Worm (Caenorhabditis elegans) whole organism, L4 larva: ENCODE measurements around the gene C08D8.1.

Experiments used
- F10B5.3 ChIP-seq: sonication (generic microtip); optimal IDR thresholded peaks from 2 replicates; lab custom pipeline; 2016; ENCODE audit warnings: mild to moderate bottlenecking, missing genetic modification characterization, missing compliant biosample characterization
- F26F4.8 ChIP-seq: fragments of 200-800 bp; sonication (Bioruptor generic); conservative IDR thresholded peaks from 2 replicates; pipeline ENCODE4 v1.3.6; 2022; ENCODE audit warnings: missing genetic modification characterization, missing compliant biosample characterization
- F44E2.7 ChIP-seq: fragments of 200-800 bp; sonication (Bioruptor generic); IDR thresholded peaks from 2 replicates; pipeline ENCODE4 v2.1.2; 2022; ENCODE audit warnings: missing genetic modification characterization, missing compliant biosample characterization
- F49E8.2 ChIP-seq: sonication (generic microtip); optimal IDR thresholded peaks from 2 replicates; lab custom pipeline; 2016; ENCODE audit warnings: missing compliant biosample characterization, mild to moderate bottlenecking, missing genetic modification characterization, borderline replicate concordance
- T20F7.1 ChIP-seq: fragments of 200-800 bp; sonication (Bioruptor generic); optimal IDR thresholded peaks from 2 replicates; lab custom pipeline; 2018; ENCODE audit warnings: mild to moderate bottlenecking, missing genetic modification characterization, missing compliant biosample characterization
- T26A8.4 ChIP-seq: fragments of 200-800 bp; sonication (Bioruptor generic); IDR thresholded peaks from 2 replicates; pipeline ENCODE4 v1.3.6; 2022; ENCODE audit warnings: missing genetic modification characterization, missing compliant biosample characterization
- Y105C5A.15 ChIP-seq: fragments of 200-800 bp; sonication (Bioruptor generic); IDR thresholded peaks from 2 replicates; pipeline ENCODE4 v1.3.6; 2022; ENCODE audit warnings: missing genetic modification characterization, missing compliant biosample characterization
- ZK337.2 ChIP-seq: fragments of 200-800 bp; sonication (Bioruptor generic); IDR thresholded peaks from 2 replicates; pipeline ENCODE4 v1.3.6; 2022; ENCODE audit warnings: missing genetic modification reagents, missing genetic modification characterization, missing compliant biosample characterization
- aly-2 ChIP-seq: sonication (generic microtip); optimal IDR thresholded peaks from 2 replicates; lab custom pipeline; 2018; ENCODE audit warnings: missing biosample characterization, missing genetic modification characterization
- ama-1 ChIP-seq: fragments of 150-350 bp; optimal IDR thresholded peaks from 2 replicates; lab custom pipeline; 2014; ENCODE audit warnings: inconsistent platforms, mixed read lengths
- arid-1 ChIP-seq: fragments of 200-800 bp; sonication (Bioruptor generic); conservative IDR thresholded peaks from 2 replicates; pipeline ENCODE4 v1.3.6; 2022; ENCODE audit warnings: missing genetic modification reagents, missing genetic modification characterization, missing compliant biosample characterization
- ceh-32 ChIP-seq: sonication (generic microtip); optimal IDR thresholded peaks from 2 replicates; lab custom pipeline; 2016; ENCODE audit warnings: mild to moderate bottlenecking, missing genetic modification characterization, missing compliant biosample characterization; ENCODE audit not compliant: poor library complexity
- ceh-44 ChIP-seq: fragments of 200-800 bp; sonication (Bioruptor generic); IDR thresholded peaks from 2 replicates; pipeline ENCODE4 v1.3.6; 2022; ENCODE audit warnings: missing genetic modification reagents, missing genetic modification characterization, missing compliant biosample characterization
- ceh-62 ChIP-seq: sonication (generic microtip); optimal IDR thresholded peaks from 2 replicates; lab custom pipeline; 2017; ENCODE audit warnings: missing biosample characterization, missing genetic modification characterization
- ces-1 ChIP-seq: fragments of 150-350 bp; sonication (generic microtip); optimal IDR thresholded peaks from 4 replicates; lab custom pipeline; 2014; ENCODE audit warnings: missing biosample characterization, missing genetic modification reagents, missing genetic modification characterization
- ctbp-1 ChIP-seq: fragments of 200-800 bp; sonication (Bioruptor generic); IDR thresholded peaks from 2 replicates; pipeline ENCODE4 v1.3.6; 2022; ENCODE audit warnings: missing genetic modification reagents, missing genetic modification characterization, missing compliant biosample characterization
- daf-16 ChIP-seq, 3 experiments: sonication (generic microtip); optimal IDR thresholded peaks; 2 replicates each; lab custom pipeline; 2016 to 2017; ENCODE audit warnings: missing genetic modification characterization in 3 of 3, missing genetic modification reagents in 3 of 3, mild to moderate bottlenecking in 2 of 3, missing compliant biosample characterization in 2 of 3, missing biosample characterization in 1 of 3, moderate library complexity in 1 of 3
- daf-19 ChIP-seq: fragments of 200-800 bp; sonication (Bioruptor generic); conservative IDR thresholded peaks from 2 replicates; pipeline ENCODE4 v1.3.6; 2022; ENCODE audit warnings: missing genetic modification characterization, missing compliant biosample characterization
- dmd-6 ChIP-seq: fragments of 200-800 bp; sonication (Bioruptor generic); IDR thresholded peaks from 2 replicates; pipeline ENCODE4 v1.3.6; 2022; ENCODE audit warnings: missing genetic modification reagents, missing genetic modification characterization, missing compliant biosample characterization
- dmd-8 ChIP-seq: fragments of 200-800 bp; sonication (Bioruptor generic); IDR thresholded peaks from 2 replicates; pipeline ENCODE4 v1.3.6; 2022; ENCODE audit warnings: missing genetic modification characterization, missing compliant biosample characterization
- dve-1 ChIP-seq: sonication (generic microtip); optimal IDR thresholded peaks from 2 replicates; lab custom pipeline; 2017; ENCODE audit warnings: antibody characterized with exemption, mild to moderate bottlenecking, missing genetic modification characterization, missing compliant biosample characterization; ENCODE audit not compliant: insufficient read depth
- egl-43 ChIP-seq: fragments of 200-800 bp; sonication (Bioruptor generic); IDR thresholded peaks from 2 replicates; pipeline ENCODE4 v1.3.6; 2022; ENCODE audit warnings: missing genetic modification reagents, missing genetic modification characterization, missing compliant biosample characterization
- hmg-1.1 ChIP-seq: fragments of 200-800 bp; sonication (Bioruptor generic); IDR thresholded peaks from 2 replicates; pipeline ENCODE4 v1.3.6; 2022; ENCODE audit warnings: missing genetic modification reagents, missing genetic modification characterization, missing compliant biosample characterization
- lim-7 ChIP-seq: fragments of 200-800 bp; sonication (Bioruptor generic); IDR thresholded peaks from 2 replicates; pipeline ENCODE4 v1.3.6; 2022; ENCODE audit warnings: missing genetic modification characterization, missing compliant biosample characterization
- lin-38 ChIP-seq: fragments of 200-800 bp; sonication (Bioruptor generic); IDR thresholded peaks from 2 replicates; pipeline ENCODE4 v1.3.6; 2022; ENCODE audit warnings: missing genetic modification reagents, missing genetic modification characterization, missing compliant biosample characterization
- lir-3 ChIP-seq: sonication (generic microtip); optimal IDR thresholded peaks from 2 replicates; lab custom pipeline; 2016; ENCODE audit warnings: mild to moderate bottlenecking, missing genetic modification characterization, missing compliant biosample characterization
- madf-5 ChIP-seq, 2 experiments: fragments of 200-800 bp; sonication (Bioruptor generic); IDR thresholded peaks; 2 replicates each; pipeline ENCODE4 v1.3.6; 2022; ENCODE audit warnings: missing compliant biosample characterization in 2 of 2, missing genetic modification characterization in 2 of 2
- madf-9 ChIP-seq: fragments of 200-800 bp; sonication (Bioruptor generic); conservative IDR thresholded peaks from 2 replicates; pipeline ENCODE4 v1.3.6; 2022; ENCODE audit warnings: missing genetic modification reagents, missing genetic modification characterization, missing compliant biosample characterization
- mxl-3 ChIP-seq: fragments of 200-800 bp; sonication (Bioruptor generic); optimal IDR thresholded peaks from 2 replicates; lab custom pipeline; 2018; ENCODE audit warnings: mild to moderate bottlenecking, missing genetic modification characterization, missing compliant biosample characterization
- nhr-102 ChIP-seq: sonication (generic microtip); optimal IDR thresholded peaks from 2 replicates; lab custom pipeline; 2016; ENCODE audit warnings: mild to moderate bottlenecking, missing genetic modification characterization, moderate library complexity, missing compliant biosample characterization
- nhr-111 ChIP-seq: fragments of 200-800 bp; sonication (Bioruptor generic); optimal IDR thresholded peaks from 2 replicates; lab custom pipeline; 2018; ENCODE audit warnings: mild to moderate bottlenecking, missing genetic modification characterization, missing compliant biosample characterization
- nhr-237 ChIP-seq: sonication (generic microtip); optimal IDR thresholded peaks from 2 replicates; lab custom pipeline; 2017; ENCODE audit warnings: missing biosample characterization, missing genetic modification characterization
- nhr-77 ChIP-seq: fragments of 150-350 bp; optimal IDR thresholded peaks from 2 replicates; lab custom pipeline; 2014; ENCODE audit warnings: missing biosample characterization, missing genetic modification characterization
- pha-4 ChIP-seq, 2 experiments: fragments of 150-350 bp in 1 of 2; fragments of 200-800 bp in 1 of 2; sonication (Bioruptor generic) in 1 of 2; IDR thresholded peaks in 1 of 2; optimal IDR thresholded peaks in 1 of 2; 2 replicates each; pipeline versions ENCODE4 v1.3.6 to Lab custom; 2014 to 2022; ENCODE audit warnings: missing genetic modification characterization in 2 of 2, missing genetic modification reagents in 2 of 2, missing biosample characterization in 1 of 2, missing compliant biosample characterization in 1 of 2
- pqm-1 ChIP-seq: sonication (generic microtip); optimal IDR thresholded peaks from 2 replicates; lab custom pipeline; 2017; ENCODE audit warnings: missing biosample characterization, missing genetic modification characterization
- rbr-2 ChIP-seq: sonication (generic microtip); optimal IDR thresholded peaks from 2 replicates; lab custom pipeline; 2016; ENCODE audit warnings: missing genotype, missing genetic modification characterization, missing compliant biosample characterization
- skn-1 ChIP-seq: fragments of 150-350 bp; optimal IDR thresholded peaks from 2 replicates; lab custom pipeline; 2014; ENCODE audit warnings: missing biosample characterization, missing genetic modification characterization
- spr-3 ChIP-seq: fragments of 200-800 bp; sonication (Bioruptor generic); optimal IDR thresholded peaks from 2 replicates; lab custom pipeline; 2018; ENCODE audit warnings: mild to moderate bottlenecking, missing genetic modification characterization, missing compliant biosample characterization
- tra-1 ChIP-seq: fragments of 200-800 bp; sonication (Bioruptor generic); IDR thresholded peaks from 2 replicates; pipeline ENCODE4 v1.3.6; 2022; ENCODE audit warnings: missing genetic modification reagents, missing genetic modification characterization, missing compliant biosample characterization
- unc-62 ChIP-seq, 3 experiments: fragments of 150-350 bp in 1 of 3; sonication (generic microtip); optimal IDR thresholded peaks in 2 of 3; peaks in 1 of 3; 1 replicate in 1 of 3; 2 replicates in 2 of 3; lab custom pipeline; 2014 to 2017; ENCODE audit warnings: missing biosample characterization in 3 of 3, missing genetic modification characterization in 3 of 3, missing genetic modification reagents in 3 of 3, missing genotype in 1 of 3
- zip-11 ChIP-seq: fragments of 200-800 bp; sonication (Bioruptor generic); IDR thresholded peaks from 2 replicates; pipeline ENCODE4 v1.3.6; 2022; ENCODE audit warnings: missing genetic modification characterization, missing compliant biosample characterization
- zip-2 ChIP-seq: fragments of 150-350 bp; optimal IDR thresholded peaks from 2 replicates; lab custom pipeline; 2014; ENCODE audit warnings: missing biosample characterization, missing genetic modification characterization
- ztf-11 ChIP-seq: fragments of 150-350 bp; optimal IDR thresholded peaks from 2 replicates; lab custom pipeline; 2014; ENCODE audit warnings: missing biosample characterization, missing genetic modification characterization

C08D8.1 gene

DNA sequence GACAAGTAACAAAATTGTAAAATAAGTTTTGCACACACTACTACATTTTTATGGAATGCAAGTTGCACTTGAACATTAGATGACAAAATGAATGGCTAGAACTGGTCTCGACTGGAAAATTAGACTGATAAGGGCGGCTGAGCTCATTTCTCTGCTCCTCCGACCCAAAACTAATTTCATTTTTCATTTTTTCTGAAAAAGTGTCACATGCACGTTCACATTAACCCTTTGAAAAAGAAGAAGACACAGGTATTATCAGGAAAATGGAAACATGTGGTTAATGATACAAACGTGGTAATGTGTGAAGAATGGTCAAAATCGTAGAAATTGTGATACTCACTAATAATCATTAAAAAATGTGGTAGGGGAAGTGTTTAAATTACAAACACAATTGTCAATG lies 38.5 kb upstream of the C08D8.1 start (continued):
- TF ChIP-seq ces-1 (GFP tag; lab: Kevin White, UChicago): no peak

- TF ChIP-seq dmd-6 (GFP tag; lab: Robert Waterston, UW): peak; percentile 72
- no peak for TF ChIP-seq aly-2 (tag; lab: Kevin White, UChicago)
- TF ChIP-seq pha-4 (GFP tag; IDR thresholded peaks at IDR 0.05; lab: Robert Waterston, UW): 0 out of 2 replicates have a peak, but pooled peaks have one; percentile 11
- TF ChIP-seq pha-4 (tag; optimal IDR thresholded peaks at IDR 0.05; lab: Kevin White, UChicago): no peak
- TF ChIP-seq daf-16 (GFP tag; optimal IDR thresholded peaks at IDR 0.05; lab: Kevin White, UChicago): no peak
- peak; percentile 35 for TF ChIP-seq daf-16 (tag; optimal IDR thresholded peaks at IDR 0.05; lab: Kevin White, UChicago)
- peak; percentile 10 for TF ChIP-seq pqm-1 (tag; lab: Kevin White, UChicago)
- no peak for TF ChIP-seq daf-19 (GFP tag; lab: Robert Waterston, UW)
- peak; percentile 46 for TF ChIP-seq dve-1 (tag; lab: Kevin White, UChicago)
Observed at ce11 chrV:8307681-8308080, 37.9 kb upstream of the C08D8.1 start, which contains the start of gene clec-218. Gene clec-218, plus strand, starts transcription at chrV:8307942.

- TF ChIP-seq dmd-8 (no peak), nhr-111 (GFP tag; lab: Kevin White, UChicago) (no peak), dmd-6 (GFP tag; lab: Robert Waterston, UW) (no peak), nhr-237 (tag; lab: Kevin White, UChicago) (no peak), ctbp-1 (GFP tag; lab: Robert Waterston, UW) (no peak), hmg-1.1 (GFP tag; lab: Robert Waterston, UW) (no peak), T26A8.4 (GFP tag; lab: Robert Waterston, UW) (no peak), rbr-2 (tag; lab: Kevin White, UChicago) (no peak), zip-11 (GFP tag; lab: Robert Waterston, UW) (no peak), F26F4.8 (no peak), F49E8.2 (tag; lab: Kevin White, UChicago) (no peak), nhr-77 (tag; lab: Kevin White, UChicago) (no peak), ztf-11 (tag; lab: Kevin White, UChicago) (no peak), lir-3 (tag; lab: Kevin White, UChicago) (no peak)
Observed at ce11 chrV:8311210-8311609, 34.3 kb upstream of the C08D8.1 start, which contains the start of gene W02D7.12. Gene W02D7.12, plus strand, starts transcription at chrV:8311510.

- TF ChIP-seq ZK337.2 (GFP tag; lab: Robert Waterston, UW) (peak; percentile 46; the same call in 1 of the 2 replicates), F26F4.8 (peak; percentile 65; the same call in 1 of the 2 replicates), madf-5 (GFP tag; IDR thresholded peaks at IDR 0.05; lab: Robert Waterston, UW) (peak in 1 of 2 experiments; percentile 49; a peak in 1 of 4 replicates), tra-1 (GFP tag; lab: Robert Waterston, UW) (peak; percentile 22; the same call in 1 of the 2 replicates), madf-9 (GFP tag; lab: Robert Waterston, UW) (0 out of 2 replicates have a peak, but pooled peaks have one; percentile 42), ceh-44 (GFP tag; lab: Robert Waterston, UW) (peak; percentile 38; the same call in 1 of the 2 replicates), arid-1 (GFP tag; lab: Robert Waterston, UW) (peak; percentile 30; the same call in 1 of the 2 replicates), Y105C5A.15 (GFP tag; lab: Robert Waterston, UW) (peak; percentile 37; the same call in 1 of the 2 replicates), F44E2.7 (GFP tag; lab: Robert Waterston, UW) (peak; percentile 38; the same call in 1 of the 2 replicates), lim-7 (peak; percentile 67)
Observed at ce11 chrV:8314782-8315181, 30.8 kb upstream of the C08D8.1 start.

ce11 chrV:8318135-8318534 lies 27.4 kb upstream of the C08D8.1 start, which contains the start of gene clec-219:
Gene clec-219, plus strand, starts transcription at chrV:8318435.
- no peak for TF ChIP-seq spr-3 (GFP tag; lab: Kevin White, UChicago)
- TF ChIP-seq unc-62 (GFP tag; optimal IDR thresholded peaks at IDR 0.05 in 1 of 2; lab: Kevin White, UChicago): no peak
- TF ChIP-seq unc-62 (tag; optimal IDR thresholded peaks at IDR 0.05; lab: Kevin White, UChicago): no peak
- no peak for TF ChIP-seq skn-1
- no peak for TF ChIP-seq ama-1 (lab: Kevin White, UChicago)
- no peak for TF ChIP-seq nhr-102 (tag; lab: Kevin White, UChicago)
- no peak for TF ChIP-seq T20F7.1 (GFP tag; lab: Kevin White, UChicago)
- no peak for TF ChIP-seq zip-2 (tag; lab: Kevin White, UChicago)
- no peak for TF ChIP-seq lin-38 (GFP tag; lab: Robert Waterston, UW)
- no peak for TF ChIP-seq ceh-62 (tag; lab: Kevin White, UChicago)
- TF ChIP-seq mxl-3 (GFP tag; lab: Kevin White, UChicago): no peak
- no peak for TF ChIP-seq lim-7
- no peak for TF ChIP-seq ceh-32 (tag; lab: Kevin White, UChicago)
- no peak for TF ChIP-seq F10B5.3
- no peak for TF ChIP-seq egl-43 (GFP tag; lab: Robert Waterston, UW)
